Worm (Caenorhabditis elegans): ENCODE results near the gene F53B1.2.

The F53B1.2 gene

ce11 chrX:2110603-2111327, 2.0 kb downstream of the F53B1.2 start:
- TF ChIP-seq T26A8.4 (GFP tag; IDR thresholded peaks at IDR 0.05) (peak; percentile 73; the same call in 1 of the 2 replicates), unc-62 (GFP tag; optimal IDR thresholded peaks at IDR 0.05 in 1 of 2) (peak in 1 of 2 experiments; percentile 96), unc-62 (tag; optimal IDR thresholded peaks at IDR 0.05) (no peak), aha-1 (tag) (peak; percentile 47), pha-4 (GFP tag; IDR thresholded peaks at IDR 0.05) (no peak), pha-4 (tag; optimal IDR thresholded peaks at IDR 0.05) (no peak)

ce11 chrX:2113004-2113403, 4.2 kb downstream of the F53B1.2 start, which contains the start of gene bus-5:
Gene bus-5 (minus strand): TSS chrX:2113104.
- TF ChIP-seq mes-2 (tag; optimal IDR thresholded peaks at IDR 0.05; ENCODE audit: poor library complexity, severe bottlenecking): no peak
- peak in 1 of 2 experiments; percentile 50 for TF ChIP-seq unc-62 (GFP tag; optimal IDR thresholded peaks at IDR 0.05 in 1 of 2)
- TF ChIP-seq unc-62 (tag; optimal IDR thresholded peaks at IDR 0.05): no peak

ce11 chrX:2114171-2114570, 5.4 kb downstream of the F53B1.2 start:
- no peak for TF ChIP-seq lin-1 (GFP tag; IDR thresholded peaks at IDR 0.05)
- no peak for TF ChIP-seq saeg-2 (GFP tag; IDR thresholded peaks at IDR 0.05)
- TF ChIP-seq mep-1 (tag; optimal IDR thresholded peaks at IDR 0.05): no peak
- peak; percentile 83 for TF ChIP-seq aha-1 (tag)
- no peak for TF ChIP-seq mdt-29 (GFP tag; IDR thresholded peaks at IDR 0.05)

- TF ChIP-seq ZK546.5 (tag; optimal IDR thresholded peaks at IDR 0.05) (no peak), nhr-28 (tag; optimal IDR thresholded peaks at IDR 0.05) (peak; percentile 17), nhr-42 (GFP tag; IDR thresholded peaks at IDR 0.05) (no peak), spr-3 (GFP tag; optimal IDR thresholded peaks at IDR 0.05) (no peak), T26A8.4 (GFP tag; IDR thresholded peaks at IDR 0.05) (0 out of 2 replicates have a peak, but pooled peaks have one; percentile 35), Y105C5A.15 (GFP tag; IDR thresholded peaks at IDR 0.05) (no peak), daf-16 (GFP tag; optimal IDR thresholded peaks at IDR 0.05) (no peak), daf-16 (tag; optimal IDR thresholded peaks at IDR 0.05) (no peak), ceh-62 (tag; optimal IDR thresholded peaks at IDR 0.05) (no peak), mdt-29 (GFP tag; IDR thresholded peaks at IDR 0.05) (no peak), tra-1 (GFP tag; IDR thresholded peaks at IDR 0.05) (no peak), nhr-111 (GFP tag; optimal IDR thresholded peaks at IDR 0.05) (no peak), ceh-28 (tag; optimal IDR thresholded peaks at IDR 0.05) (no peak), zag-1 (tag; optimal IDR thresholded peaks at IDR 0.05) (no peak), daf-19 (GFP tag; conservative IDR thresholded peaks at IDR 0.05) (no peak), hlh-11 (tag; optimal IDR thresholded peaks at IDR 0.05) (peak; percentile 68), hlh-30 (tag; optimal IDR thresholded peaks at IDR 0.05; ENCODE audit: insufficient read depth) (peak; percentile 63), nhr-10 (tag; optimal IDR thresholded peaks at IDR 0.05) (no peak), mdl-1 (tag; optimal IDR thresholded peaks at IDR 0.05) (peak; percentile 8 to 74), mxl-3 (GFP tag; optimal IDR thresholded peaks at IDR 0.05) (peak; percentile 34), F26F4.8 (GFP tag; conservative IDR thresholded peaks at IDR 0.05) (no peak), ZK337.2 (GFP tag; IDR thresholded peaks at IDR 0.05) (no peak), ztf-7 (tag; optimal IDR thresholded peaks at IDR 0.05) (no peak), aha-1 (tag) (peak; percentile 82), cey-2 (tag; optimal IDR thresholded peaks at IDR 0.05; ENCODE audit: borderline replicate concordance, insufficient read depth) (no peak), nhr-48 (tag; optimal IDR thresholded peaks at IDR 0.05) (peak; percentile 61), madf-5 (GFP tag; IDR thresholded peaks at IDR 0.05) (no peak), lin-38 (GFP tag; IDR thresholded peaks at IDR 0.05) (no peak), R02D3.7 (tag; optimal IDR thresholded peaks at IDR 0.05) (no peak), tag-97 (GFP tag; IDR thresholded peaks at IDR 0.05) (no peak), ctbp-1 (GFP tag; IDR thresholded peaks at IDR 0.05) (no peak), daf-8 (GFP tag; IDR thresholded peaks at IDR 0.05) (no peak), spr-1 (tag; optimal IDR thresholded peaks at IDR 0.05) (peak; percentile 22), set-16 (GFP tag; IDR thresholded peaks at IDR 0.05) (no peak), arid-1 (GFP tag; conservative IDR thresholded peaks at IDR 0.05) (no peak), lin-29 (GFP tag; IDR thresholded peaks at IDR 0.05) (no peak)
These were observed 7.6 kb downstream of the F53B1.2 start for ce11 chrX:2116304-2116867.
